Fruit fly (Drosophila melanogaster) whole organism, embryonic: ENCODE results near the gene CG32023.

Experiments
- Asciz ChIP-seq: fragments of 200-800 bp; sonication (Bioruptor generic); optimal IDR thresholded peaks from 2 replicates; lab custom pipeline; 2017; ENCODE audit warnings: missing biosample characterization, mild to moderate bottlenecking, missing genetic modification characterization, missing genetic modification reagents
- B-H2 ChIP-seq: fragments of 200-800 bp; sonication (Bioruptor generic); optimal IDR thresholded peaks from 2 replicates; lab custom pipeline; 2018; ENCODE audit warnings: missing biosample characterization, mild to moderate bottlenecking, missing genetic modification characterization
- Bdp1 ChIP-seq: fragments of 200-800 bp; sonication (Bioruptor generic); optimal IDR thresholded peaks from 3 replicates; lab custom pipeline; 2016; ENCODE audit warnings: missing biosample characterization, missing genetic modification characterization
- CG10267 ChIP-seq: fragments of 200-800 bp; sonication (Bioruptor generic); optimal IDR thresholded peaks from 2 replicates; lab custom pipeline; 2018; ENCODE audit warnings: missing biosample characterization, mild to moderate bottlenecking, missing genetic modification characterization, moderate library complexity
- CG11696 ChIP-seq: fragments of 200-800 bp; sonication (Bioruptor generic); IDR thresholded peaks from 2 replicates; pipeline ENCODE4 v1.3.6; 2022; ENCODE audit warnings: missing biosample characterization, missing genetic modification characterization
- CG12219 ChIP-seq: fragments of 200-800 bp; sonication (Bioruptor generic); optimal IDR thresholded peaks from 3 replicates; lab custom pipeline; 2018; ENCODE audit warnings: missing biosample characterization, mild to moderate bottlenecking, missing genetic modification characterization
- CG12391 ChIP-seq: fragments of 200-800 bp; sonication (Bioruptor generic); optimal IDR thresholded peaks from 3 replicates; lab custom pipeline; 2018; ENCODE audit warnings: missing biosample characterization, mild to moderate bottlenecking, missing genetic modification characterization, moderate library complexity
- CG12769 ChIP-seq: fragments of 200-800 bp; sonication (Bioruptor generic); optimal IDR thresholded peaks from 2 replicates; lab custom pipeline; 2019; ENCODE audit warnings: missing biosample characterization, mild to moderate bottlenecking, missing genetic modification characterization, moderate library complexity
- CG13123 ChIP-seq: fragments of 200-800 bp; sonication (Bioruptor generic); optimal IDR thresholded peaks from 2 replicates; lab custom pipeline; 2016; ENCODE audit warnings: missing biosample characterization, missing genetic modification characterization
- CG13296 ChIP-seq: fragments of 200-800 bp; sonication (Bioruptor generic); optimal IDR thresholded peaks from 3 replicates; lab custom pipeline; 2018; ENCODE audit warnings: missing biosample characterization, mild to moderate bottlenecking, missing genetic modification characterization
- CG13424 ChIP-seq: fragments of 200-800 bp; sonication (Bioruptor generic); optimal IDR thresholded peaks from 2 replicates; lab custom pipeline; 2019; ENCODE audit warnings: missing biosample characterization, mild to moderate bottlenecking, missing genetic modification characterization, moderate library complexity
- CG16813 ChIP-seq: fragments of 200-800 bp; sonication (Bioruptor generic); IDR thresholded peaks from 3 replicates; pipeline ENCODE4 v1.3.6; 2022; ENCODE audit warnings: missing biosample characterization, missing genetic modification characterization; ENCODE audit not compliant: partially characterized antibody
- CG32767 ChIP-seq: fragments of 200-800 bp; sonication (Bioruptor generic); IDR thresholded peaks from 2 replicates; pipeline ENCODE4 v1.3.6; 2022; ENCODE audit warnings: missing biosample characterization, missing genetic modification characterization
- CG33213 ChIP-seq: fragments of 200-800 bp; sonication (Bioruptor generic); optimal IDR thresholded peaks from 3 replicates; lab custom pipeline; 2016; ENCODE audit warnings: missing biosample characterization, missing genetic modification characterization
- CG3407 ChIP-seq: fragments of 200-800 bp; sonication (Bioruptor generic); optimal IDR thresholded peaks from 2 replicates; lab custom pipeline; 2018; ENCODE audit warnings: missing biosample characterization, mild to moderate bottlenecking, missing genetic modification characterization
- CG4360 ChIP-seq: fragments of 200-800 bp; sonication (Bioruptor generic); IDR thresholded peaks from 2 replicates; pipeline ENCODE4 v1.3.6; 2022; ENCODE audit warnings: missing biosample characterization, missing genetic modification characterization
- CG6272 ChIP-seq: fragments of 200-800 bp; sonication (Bioruptor generic); IDR thresholded peaks from 2 replicates; pipeline ENCODE4 v1.3.6; 2022; ENCODE audit warnings: missing biosample characterization, missing genetic modification characterization
- CG6854 ChIP-seq: fragments of 200-800 bp; sonication (Bioruptor generic); optimal IDR thresholded peaks from 3 replicates; lab custom pipeline; 2017; ENCODE audit warnings: missing biosample characterization, mild to moderate bottlenecking, missing genetic modification characterization
- Deaf1 ChIP-seq: fragments of 200-800 bp; optimal IDR thresholded peaks from 3 replicates; lab custom pipeline; 2019; ENCODE audit warnings: missing biosample characterization, mild to moderate bottlenecking, missing genetic modification characterization, moderate library complexity
- GATAe ChIP-seq: fragments of 200-800 bp; sonication (Bioruptor generic); conservative IDR thresholded peaks from 2 replicates; pipeline ENCODE4 v1.3.6; 2022; ENCODE audit warnings: missing biosample characterization, missing genetic modification characterization
- HLH4C ChIP-seq: fragments of 200-800 bp; sonication (Bioruptor generic); IDR thresholded peaks from 3 replicates; pipeline ENCODE4 v1.3.6; 2022; ENCODE audit warnings: missing biosample characterization, missing genetic modification characterization; ENCODE audit not compliant: partially characterized antibody
- Hmr ChIP-seq: fragments of 200-800 bp; sonication (Bioruptor generic); optimal IDR thresholded peaks from 3 replicates; lab custom pipeline; 2017; ENCODE audit warnings: mild to moderate bottlenecking, missing biosample characterization, missing genetic modification reagents, missing genetic modification characterization
- MTF-1 ChIP-seq: fragments of 200-800 bp; sonication (Bioruptor generic); optimal IDR thresholded peaks from 2 replicates; lab custom pipeline; 2018; ENCODE audit warnings: missing biosample characterization, mild to moderate bottlenecking, missing genetic modification characterization, borderline replicate concordance
- Mrtf ChIP-seq: fragments of 200-800 bp; sonication (Bioruptor generic); IDR thresholded peaks from 3 replicates; pipeline ENCODE4 v1.3.6; 2022; ENCODE audit warnings: missing biosample characterization, missing genetic modification characterization
- Nf-YA ChIP-seq: fragments of 200-800 bp; sonication (Bioruptor generic); IDR thresholded peaks from 2 replicates; pipeline ENCODE4 v1.3.6; 2022; ENCODE audit warnings: missing biosample characterization, missing genetic modification characterization
- Nf-YC ChIP-seq: fragments of 200-800 bp; optimal IDR thresholded peaks from 3 replicates; lab custom pipeline; 2019; ENCODE audit warnings: missing biosample characterization, mild to moderate bottlenecking, missing genetic modification characterization, moderate library complexity
- Rfx ChIP-seq: fragments of 200-800 bp; sonication (Bioruptor generic); IDR thresholded peaks from 2 replicates; pipeline ENCODE4 v1.3.6; 2022; ENCODE audit warnings: missing biosample characterization, missing genetic modification characterization
- Sox100B ChIP-seq: fragments of 200-800 bp; sonication (Bioruptor generic); optimal IDR thresholded peaks from 3 replicates; lab custom pipeline; 2018; ENCODE audit warnings: missing biosample characterization, mild to moderate bottlenecking, missing genetic modification characterization
- Sry-δ ChIP-seq: fragments of 200-800 bp; sonication (Bioruptor generic); optimal IDR thresholded peaks from 2 replicates; lab custom pipeline; 2016; ENCODE audit warnings: missing biosample characterization, missing genetic modification characterization
- Taf1 ChIP-seq: fragments of 200-800 bp; sonication (Bioruptor generic); IDR thresholded peaks from 2 replicates; pipeline ENCODE4 v1.3.6; 2022; ENCODE audit warnings: missing biosample characterization, missing genetic modification characterization
- Xbp1 ChIP-seq: fragments of 200-800 bp; sonication (Bioruptor generic); optimal IDR thresholded peaks from 3 replicates; lab custom pipeline; 2016; ENCODE audit warnings: missing biosample characterization, mild to moderate bottlenecking, missing genetic modification characterization
- az2 ChIP-seq: fragments of 200-800 bp; sonication (Bioruptor generic); optimal IDR thresholded peaks from 3 replicates; lab custom pipeline; 2016; ENCODE audit warnings: missing biosample characterization, missing genetic modification characterization
- btn ChIP-seq: fragments of 200-800 bp; sonication (Bioruptor generic); optimal IDR thresholded peaks from 2 replicates; lab custom pipeline; 2016; ENCODE audit warnings: missing biosample characterization, missing genetic modification characterization
- cad ChIP-seq: fragments of >200 bp; optimal IDR thresholded peaks from 2 replicates; lab custom pipeline; 2017; ENCODE audit warnings: missing biosample characterization, missing genetic modification characterization
- caup ChIP-seq: fragments of 200-800 bp; sonication (Bioruptor generic); optimal IDR thresholded peaks from 3 replicates; lab custom pipeline; 2017; ENCODE audit warnings: missing biosample characterization, mild to moderate bottlenecking, missing genetic modification characterization, moderate library complexity; ENCODE audit not compliant: severe bottlenecking
- da ChIP-seq: fragments of 200-800 bp; sonication (Bioruptor generic); optimal IDR thresholded peaks from 2 replicates; lab custom pipeline; 2016; ENCODE audit warnings: missing biosample characterization, missing genetic modification characterization
- ems ChIP-seq: fragments of 200-800 bp; sonication (Bioruptor generic); optimal IDR thresholded peaks from 3 replicates; lab custom pipeline; 2016; ENCODE audit warnings: missing biosample characterization, missing genetic modification characterization
- gcm ChIP-seq: fragments of 200-800 bp; sonication (Bioruptor generic); optimal IDR thresholded peaks from 2 replicates; lab custom pipeline; 2019; ENCODE audit warnings: missing biosample characterization, mild to moderate bottlenecking, missing genetic modification characterization, moderate library complexity
- gfzf ChIP-seq: fragments of 200-800 bp; sonication (Bioruptor generic); optimal IDR thresholded peaks from 2 replicates; lab custom pipeline; 2016; ENCODE audit warnings: missing biosample characterization, mild to moderate bottlenecking, missing genetic modification characterization, moderate library complexity
- grau ChIP-seq: fragments of 200-800 bp; optimal IDR thresholded peaks from 3 replicates; lab custom pipeline; 2019; ENCODE audit warnings: missing biosample characterization, mild to moderate bottlenecking, missing genetic modification characterization, moderate library complexity
- gsb-n ChIP-seq: fragments of 200-800 bp; sonication (Bioruptor generic); optimal IDR thresholded peaks from 3 replicates; lab custom pipeline; 2018; ENCODE audit warnings: missing biosample characterization, mild to moderate bottlenecking, missing genetic modification characterization
- ham ChIP-seq: fragments of 200-800 bp; sonication (Bioruptor generic); IDR thresholded peaks from 2 replicates; pipeline ENCODE4 v1.3.6; 2022; ENCODE audit warnings: missing biosample characterization, missing genetic modification characterization
- her ChIP-seq: fragments of 200-800 bp; sonication (Bioruptor generic); optimal IDR thresholded peaks from 2 replicates; lab custom pipeline; 2016; ENCODE audit warnings: missing biosample characterization, missing genetic modification characterization
- ind ChIP-seq: fragments of 200-800 bp; sonication (Bioruptor generic); optimal IDR thresholded peaks from 3 replicates; lab custom pipeline; 2016; ENCODE audit warnings: missing biosample characterization, missing genetic modification characterization
- lbe ChIP-seq: fragments of 200-800 bp; sonication (Bioruptor generic); optimal IDR thresholded peaks from 2 replicates; lab custom pipeline; 2016; ENCODE audit warnings: missing biosample characterization, mild to moderate bottlenecking, missing genetic modification characterization
- maf-S ChIP-seq: fragments of 200-800 bp; sonication (Bioruptor generic); optimal IDR thresholded peaks from 2 replicates; lab custom pipeline; 2016; ENCODE audit warnings: missing biosample characterization, missing genetic modification characterization
- pros ChIP-seq: fragments of 200-800 bp; sonication (Bioruptor generic); optimal IDR thresholded peaks from 3 replicates; lab custom pipeline; 2019; ENCODE audit warnings: missing biosample characterization, mild to moderate bottlenecking, missing genetic modification characterization, moderate library complexity
- pzg ChIP-seq: fragments of 200-800 bp; sonication (Bioruptor generic); optimal IDR thresholded peaks from 3 replicates; lab custom pipeline; 2018; ENCODE audit warnings: missing biosample characterization, mild to moderate bottlenecking, missing genetic modification characterization, moderate library complexity
- sqz ChIP-seq: fragments of 200-800 bp; sonication (Bioruptor generic); optimal IDR thresholded peaks from 3 replicates; lab custom pipeline; 2018; ENCODE audit warnings: missing biosample characterization, mild to moderate bottlenecking, missing genetic modification characterization
- tio ChIP-seq: fragments of 200-800 bp; sonication (Bioruptor generic); optimal IDR thresholded peaks from 2 replicates; lab custom pipeline; 2017; ENCODE audit warnings: missing biosample characterization, missing genetic modification characterization, inconsistent platforms
- tx ChIP-seq: fragments of 200-800 bp; sonication (Bioruptor generic); optimal IDR thresholded peaks from 2 replicates; lab custom pipeline; 2016; ENCODE audit warnings: missing biosample characterization, missing genetic modification characterization
- unpg ChIP-seq: fragments of 200-800 bp; sonication (Bioruptor generic); optimal IDR thresholded peaks from 3 replicates; lab custom pipeline; 2018; ENCODE audit warnings: missing biosample characterization, mild to moderate bottlenecking, missing genetic modification characterization, moderate library complexity

CG32023 gene

DNA sequence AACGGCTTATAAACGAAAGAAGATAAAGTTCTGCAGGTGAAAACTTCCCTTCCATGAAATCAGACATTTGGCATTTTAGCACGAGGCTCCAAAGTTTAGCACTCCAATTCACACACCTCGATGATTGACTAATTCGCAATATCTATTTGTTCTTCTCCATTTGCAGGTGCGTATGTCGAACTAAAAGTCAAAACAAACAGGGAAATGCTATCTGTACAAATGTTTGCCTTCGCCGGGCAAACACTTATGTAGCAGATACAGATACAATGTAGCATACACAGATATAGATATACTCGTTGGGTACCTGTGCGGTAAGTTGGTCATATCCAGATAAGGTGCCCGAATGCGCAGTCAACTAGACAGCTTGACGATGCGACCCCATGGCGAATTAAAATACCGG is 30.9 kb upstream of the CG32023 start (continued):
- no peak for TF ChIP-seq CG6854 (GFP tag; lab: Kevin White, UChicago)
- TF ChIP-seq Nf-YC (tag; lab: Kevin White, UChicago): no peak
- TF ChIP-seq pzg (GFP tag; lab: Kevin White, UChicago): no peak
- TF ChIP-seq CG3407 (GFP tag; lab: Kevin White, UChicago): no peak
- TF ChIP-seq Hmr (GFP tag; lab: Kevin White, UChicago): peak; percentile 46
- TF ChIP-seq maf-S (GFP tag; lab: Kevin White, UChicago): no peak
- TF ChIP-seq CG13296 (GFP tag; lab: Kevin White, UChicago): no peak
- no peak for TF ChIP-seq lbe
- no peak for TF ChIP-seq tio (GFP tag; lab: Kevin White, UChicago)
- TF ChIP-seq Deaf1 (tag; lab: Kevin White, UChicago): no peak
- no peak for TF ChIP-seq grau (tag; lab: Kevin White, UChicago)
- no peak for TF ChIP-seq Taf1 (GFP tag; lab: Robert Waterston, UW)
- TF ChIP-seq CG13424: peak; percentile 5
- peak; percentile 55 for TF ChIP-seq MTF-1 (GFP tag; lab: Kevin White, UChicago)
- no peak for TF ChIP-seq CG6272 (GFP tag; lab: Robert Waterston, UW)
- no peak for TF ChIP-seq CG11696 (GFP tag; lab: Robert Waterston, UW)
- TF ChIP-seq gfzf: no peak
- peak; percentile 25 for TF ChIP-seq CG33213 (GFP tag; lab: Kevin White, UChicago)
- TF ChIP-seq az2 (GFP tag; lab: Kevin White, UChicago): no peak
- TF ChIP-seq Nf-YA (GFP tag; lab: Robert Waterston, UW): no peak
- TF ChIP-seq pros (GFP tag; lab: Kevin White, UChicago): no peak
- no peak for TF ChIP-seq Rfx
- no peak for TF ChIP-seq GATAe
- no peak for TF ChIP-seq CG4360 (GFP tag; lab: Robert Waterston, UW)
- no peak for TF ChIP-seq ham
- peak; percentile 61 for TF ChIP-seq CG12219 (GFP tag; lab: Kevin White, UChicago)
- TF ChIP-seq unpg: peak; percentile 15
- peak; percentile 46 for TF ChIP-seq caup
- no peak for TF ChIP-seq B-H2 (GFP tag; lab: Kevin White, UChicago)
- TF ChIP-seq tx (GFP tag; lab: Kevin White, UChicago): no peak
- no peak for TF ChIP-seq CG32767 (GFP tag; lab: Robert Waterston, UW)
- TF ChIP-seq Sox100B (GFP tag; lab: Kevin White, UChicago): peak; percentile 7
- no peak for TF ChIP-seq da (GFP tag; lab: Kevin White, UChicago)
- no peak for TF ChIP-seq CG16813 (GFP tag; lab: Robert Waterston, UW)
- TF ChIP-seq Mrtf (GFP tag; lab: Robert Waterston, UW): no peak
- TF ChIP-seq btn (GFP tag; lab: Kevin White, UChicago): no peak
- TF ChIP-seq ind (GFP tag; lab: Kevin White, UChicago): no peak
- TF ChIP-seq gsb-n (tag; lab: Kevin White, UChicago): peak; percentile 2
- no peak for TF ChIP-seq HLH4C (GFP tag; lab: Robert Waterston, UW)
- no peak for TF ChIP-seq Sry-δ (GFP tag; lab: Kevin White, UChicago)
- peak; percentile 65 for TF ChIP-seq Asciz
- TF ChIP-seq CG13123 (GFP tag; lab: Kevin White, UChicago): no peak
- peak; percentile 51 for TF ChIP-seq CG12769 (tag; lab: Kevin White, UChicago)
- no peak for TF ChIP-seq ems (GFP tag; lab: Kevin White, UChicago)
- TF ChIP-seq Bdp1 (GFP tag; lab: Kevin White, UChicago): no peak
- no peak for TF ChIP-seq cad (GFP tag; lab: Kevin White, UChicago)
- TF ChIP-seq CG12391: no peak
- TF ChIP-seq Xbp1 (GFP tag; lab: Kevin White, UChicago): no peak
- TF ChIP-seq her: no peak
- peak; percentile 4 for TF ChIP-seq gcm (GFP tag; lab: Kevin White, UChicago)
- no peak for TF ChIP-seq CG10267 (tag; lab: Kevin White, UChicago)
- TF ChIP-seq sqz: no peak
